Worm (Caenorhabditis elegans) whole organism, L1 larva: Measurements from ENCODE around the gene F27E5.7.
A peak's percentile ranks its signal among the peaks of the same experiment; 100 is the strongest.

ENCODE experiments used
- C04F5.9 ChIP-seq: sonication (generic microtip); optimal IDR thresholded peaks from 2 replicates; lab custom pipeline; 2016; ENCODE audit warnings: missing genetic modification characterization, missing compliant biosample characterization
- aha-1 ChIP-seq: fragments of 150-350 bp; optimal IDR thresholded peaks from 2 replicates; lab custom pipeline; 2014; ENCODE audit warnings: missing biosample characterization, missing genetic modification characterization
- alr-1 ChIP-seq: fragments of 200-800 bp; sonication (Bioruptor generic); optimal IDR thresholded peaks from 2 replicates; lab custom pipeline; 2018; ENCODE audit warnings: borderline replicate concordance, mild to moderate bottlenecking, missing genetic modification characterization, missing compliant biosample characterization
- blmp-1 ChIP-seq: fragments of 150-350 bp; optimal IDR thresholded peaks from 2 replicates; lab custom pipeline; 2014; ENCODE audit warnings: missing biosample characterization, missing genetic modification characterization
- ceh-63 ChIP-seq: fragments of 200-800 bp; sonication (Bioruptor generic); optimal IDR thresholded peaks from 2 replicates; lab custom pipeline; 2018; ENCODE audit warnings: mild to moderate bottlenecking, missing genetic modification characterization, missing compliant biosample characterization
- ceh-82 ChIP-seq, 3 experiments: fragments of 150-350 bp in 1 of 3; sonication (generic microtip) in 2 of 3; optimal IDR thresholded peaks; 2 replicates each; lab custom pipeline; 2014 to 2017; ENCODE audit warnings: missing biosample characterization in 3 of 3, missing genetic modification characterization in 3 of 3
- ceh-88 ChIP-seq: fragments of 200-800 bp; sonication (Bioruptor generic); IDR thresholded peaks from 2 replicates; pipeline ENCODE4 v1.3.6; 2022; ENCODE audit warnings: missing genetic modification characterization, missing compliant biosample characterization
- ceh-90 ChIP-seq: sonication (generic microtip); optimal IDR thresholded peaks from 2 replicates; lab custom pipeline; 2016; ENCODE audit warnings: missing genetic modification characterization, missing compliant biosample characterization
- ces-1 ChIP-seq: fragments of 150-350 bp; optimal IDR thresholded peaks from 2 replicates; lab custom pipeline; 2014; ENCODE audit warnings: missing biosample characterization, missing genetic modification reagents, missing genetic modification characterization
- dpl-1 ChIP-seq, 3 experiments: fragments of 150-350 bp in 2 of 3; sonication (generic microtip) in 1 of 3; optimal IDR thresholded peaks; 2 replicates each; lab custom pipeline; 2014 to 2017; ENCODE audit warnings: missing biosample characterization in 3 of 3, missing genetic modification characterization in 3 of 3, missing genetic modification reagents in 3 of 3
- efl-1 ChIP-seq, 4 experiments: fragments of 150-350 bp; optimal IDR thresholded peaks in 3 of 4; peaks in 1 of 4; 1 replicate in 1 of 4; 2 replicates in 3 of 4; lab custom pipeline; 2014; ENCODE audit warnings: missing biosample characterization in 2 of 4, missing genetic modification characterization in 2 of 4, missing genetic modification reagents in 2 of 4
- efl-3 ChIP-seq: fragments of 200-800 bp; sonication (Bioruptor generic); optimal IDR thresholded peaks from 2 replicates; lab custom pipeline; 2018; ENCODE audit warnings: mild to moderate bottlenecking, missing genetic modification characterization, missing compliant biosample characterization
- elt-2 ChIP-seq: sonication (generic microtip); optimal IDR thresholded peaks from 2 replicates; lab custom pipeline; 2016; ENCODE audit warnings: missing genetic modification characterization, mild to moderate bottlenecking, inconsistent platforms, missing compliant biosample characterization, missing genetic modification reagents
- fos-1 ChIP-seq: fragments of 150-350 bp; optimal IDR thresholded peaks from 2 replicates; lab custom pipeline; 2014; ENCODE audit warnings: missing biosample characterization, missing genetic modification characterization
- hpl-2 ChIP-seq: fragments of 150-350 bp; optimal IDR thresholded peaks from 2 replicates; lab custom pipeline; 2014; ENCODE audit warnings: missing biosample characterization, missing genetic modification reagents, missing genetic modification characterization
- irx-1 ChIP-seq: sonication (generic microtip); optimal IDR thresholded peaks from 2 replicates; lab custom pipeline; 2016; ENCODE audit warnings: missing genetic modification characterization, missing compliant biosample characterization
- isw-1 ChIP-seq: fragments of 200-800 bp; sonication (Bioruptor generic); IDR thresholded peaks from 2 replicates; pipeline ENCODE4 v1.3.6; 2022; ENCODE audit warnings: missing genetic modification characterization, missing compliant biosample characterization
- jun-1 ChIP-seq: fragments of 150-350 bp; optimal IDR thresholded peaks from 2 replicates; lab custom pipeline; 2014; ENCODE audit warnings: missing biosample characterization, missing genetic modification reagents, missing genetic modification characterization
- lin-14 ChIP-seq: fragments of 200-800 bp; sonication (Bioruptor generic); optimal IDR thresholded peaks from 2 replicates; lab custom pipeline; 2018; ENCODE audit warnings: mild to moderate bottlenecking, missing genetic modification characterization, moderate library complexity, missing compliant biosample characterization
- lin-35 ChIP-seq, 2 experiments: fragments of 150-350 bp; optimal IDR thresholded peaks; 2 replicates each; lab custom pipeline; 2014; ENCODE audit warnings: missing biosample characterization in 2 of 2, missing genetic modification characterization in 2 of 2, missing genetic modification reagents in 2 of 2
- mdl-1 ChIP-seq, 2 experiments: fragments of 150-350 bp; optimal IDR thresholded peaks; 2 replicates each; lab custom pipeline; 2014 to 2017; ENCODE audit warnings: missing biosample characterization in 2 of 2, missing genetic modification characterization in 2 of 2, inconsistent platforms in 1 of 2
- mef-2 ChIP-seq: fragments of 150-350 bp; optimal IDR thresholded peaks from 2 replicates; lab custom pipeline; 2014; ENCODE audit warnings: missing biosample characterization, missing genetic modification characterization
- nhr-20 ChIP-seq: sonication (generic microtip); optimal IDR thresholded peaks from 2 replicates; lab custom pipeline; 2016; ENCODE audit warnings: mild to moderate bottlenecking, missing genetic modification characterization, missing compliant biosample characterization
- nhr-237 ChIP-seq: fragments of 150-350 bp; optimal IDR thresholded peaks from 2 replicates; lab custom pipeline; 2014; ENCODE audit warnings: missing biosample characterization, missing genetic modification characterization
- nhr-76 ChIP-seq: sonication (generic microtip); optimal IDR thresholded peaks from 2 replicates; lab custom pipeline; 2017; ENCODE audit warnings: missing biosample characterization, missing genetic modification characterization
- pax-3 ChIP-seq: fragments of 200-800 bp; sonication (Bioruptor generic); optimal IDR thresholded peaks from 2 replicates; lab custom pipeline; 2018; ENCODE audit warnings: mild to moderate bottlenecking, missing genetic modification characterization, moderate library complexity, missing compliant biosample characterization
- skn-1 ChIP-seq: fragments of 150-350 bp; optimal IDR thresholded peaks from 2 replicates; lab custom pipeline; 2014; ENCODE audit warnings: missing biosample characterization, missing genetic modification characterization
- snpc-4 ChIP-seq: fragments of 150-350 bp; optimal IDR thresholded peaks from 2 replicates; lab custom pipeline; 2014; ENCODE audit warnings: missing biosample characterization, missing genetic modification characterization
- snu-23 ChIP-seq: sonication (generic microtip); optimal IDR thresholded peaks from 2 replicates; lab custom pipeline; 2016; ENCODE audit warnings: missing genetic modification characterization, missing compliant biosample characterization
- sptf-1 ChIP-seq: fragments of 150-350 bp; optimal IDR thresholded peaks from 2 replicates; lab custom pipeline; 2014; ENCODE audit warnings: missing biosample characterization, missing genetic modification characterization
- tbx-2 ChIP-seq: sonication (generic microtip); optimal IDR thresholded peaks from 2 replicates; lab custom pipeline; 2016; ENCODE audit warnings: missing genetic modification characterization, missing compliant biosample characterization
- tlp-1 ChIP-seq: fragments of 150-350 bp; optimal IDR thresholded peaks from 2 replicates; lab custom pipeline; 2014; ENCODE audit warnings: missing biosample characterization, missing genetic modification characterization
- unc-130 ChIP-seq: fragments of 150-350 bp; optimal IDR thresholded peaks from 2 replicates; lab custom pipeline; 2017; ENCODE audit warnings: missing biosample characterization, missing genetic modification characterization, inconsistent platforms
- unc-62 ChIP-seq: fragments of 150-350 bp; optimal IDR thresholded peaks from 2 replicates; lab custom pipeline; 2014; ENCODE audit warnings: missing biosample characterization, missing genetic modification reagents, missing genetic modification characterization
- unc-86 ChIP-seq: sonication (generic microtip); optimal IDR thresholded peaks from 2 replicates; lab custom pipeline; 2016; ENCODE audit warnings: missing genetic modification characterization, missing compliant biosample characterization
- unc-98 ChIP-seq: fragments of 200-800 bp; sonication (Bioruptor generic); IDR thresholded peaks from 2 replicates; pipeline ENCODE4 v1.3.6; 2022; ENCODE audit warnings: missing genetic modification characterization, missing compliant biosample characterization
- vab-15 ChIP-seq: sonication (generic microtip); optimal IDR thresholded peaks from 2 replicates; lab custom pipeline; 2017; ENCODE audit warnings: missing genotype, mild to moderate bottlenecking, missing genetic modification characterization, missing compliant biosample characterization
- zag-1 ChIP-seq: fragments of 150-350 bp; optimal IDR thresholded peaks from 2 replicates; lab custom pipeline; 2014; ENCODE audit warnings: missing biosample characterization, missing genetic modification characterization
- ztf-11 ChIP-seq, 2 experiments: sonication (generic microtip); optimal IDR thresholded peaks; 2 replicates each; lab custom pipeline; 2016 to 2017; ENCODE audit warnings: missing genetic modification characterization in 2 of 2, missing biosample characterization in 1 of 2, missing compliant biosample characterization in 1 of 2

F27E5.7 gene

ce11 chrII:10093120-10093519, 29.4 kb upstream of the F27E5.7 start:
- TF ChIP-seq efl-1 (optimal IDR thresholded peaks at IDR 0.05; lab: Kevin White, UChicago) = no peak
- TF ChIP-seq efl-1 (GFP tag; optimal IDR thresholded peaks at IDR 0.05 in 1 of 2; lab: Kevin White, UChicago) = peak in 1 of 2 experiments; percentile 79
- TF ChIP-seq alr-1 (tag; lab: Kevin White, UChicago) = no peak
- TF ChIP-seq mdl-1 (tag; optimal IDR thresholded peaks at IDR 0.05; lab: Kevin White, UChicago) = no peak
- TF ChIP-seq, all 84 proteins: peak for 1

ce11 chrII:10094190-10094923, 28.2 kb upstream of the F27E5.7 start, which contains the start of gene lact-2:
lact-2 (plus strand) TSS chrII:10094873.
- TF ChIP-seq efl-1 (optimal IDR thresholded peaks at IDR 0.05; lab: Kevin White, UChicago) (no peak), efl-1 (GFP tag; optimal IDR thresholded peaks at IDR 0.05 in 1 of 2; lab: Kevin White, UChicago) (peak in 1 of 2 experiments; percentile 87), blmp-1 (tag; lab: Kevin White, UChicago) (peak; percentile 36), elt-2 (tag; lab: Kevin White, UChicago) (peak; percentile 57), jun-1 (tag; lab: Kevin White, UChicago) (no peak), ceh-90 (tag; lab: Kevin White, UChicago) (no peak)

ce11 chrII:10095224-10095623, 27.3 kb upstream of the F27E5.7 start:
- TF ChIP-seq efl-3 (GFP tag; lab: Kevin White, UChicago) = no peak
- no peak for TF ChIP-seq sptf-1 (tag; lab: Kevin White, UChicago)
- TF ChIP-seq fos-1 (tag; lab: Kevin White, UChicago) = no peak
- TF ChIP-seq jun-1 (tag; lab: Kevin White, UChicago) = no peak
- no peak for TF ChIP-seq pax-3
- TF ChIP-seq elt-2 (tag; lab: Kevin White, UChicago) = peak; percentile 6
- TF ChIP-seq tlp-1 (tag; lab: Kevin White, UChicago) = peak; percentile 23
- TF ChIP-seq, all 84 proteins: peak for 2

DNA sequence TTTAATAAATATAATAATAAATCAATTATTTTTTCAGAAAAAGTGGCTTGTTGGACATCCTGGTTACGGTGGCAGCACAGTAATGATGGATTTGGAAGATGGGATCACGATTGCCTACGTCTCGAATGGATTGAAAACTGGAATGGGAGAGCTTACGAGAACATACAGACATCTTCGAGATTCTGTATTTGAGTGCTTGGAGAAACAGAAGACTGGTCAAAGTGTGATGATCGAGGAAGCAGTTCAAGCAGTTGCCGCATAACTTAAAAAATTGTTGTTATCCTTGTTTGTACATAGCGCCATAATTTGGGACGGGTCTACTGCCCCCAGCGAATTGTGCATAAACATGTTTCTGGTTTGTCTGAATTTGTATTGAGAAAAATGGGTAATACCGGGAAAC, 24.1 kb upstream of the F27E5.7 start:
- TF ChIP-seq nhr-20 (tag; lab: Kevin White, UChicago) (no peak), dpl-1 (GFP tag; optimal IDR thresholded peaks at IDR 0.05; lab: Kevin White, UChicago) (no peak), aha-1 (tag; lab: Kevin White, UChicago) (no peak), tlp-1 (tag; lab: Kevin White, UChicago) (no peak), C04F5.9 (no peak), lin-14 (GFP tag; lab: Kevin White, UChicago) (no peak), tbx-2 (tag; lab: Kevin White, UChicago) (no peak), zag-1 (tag; lab: Kevin White, UChicago) (no peak), mef-2 (tag; lab: Kevin White, UChicago) (no peak), snpc-4 (tag; lab: Kevin White, UChicago) (no peak), unc-86 (tag; lab: Kevin White, UChicago) (no peak)

DNA sequence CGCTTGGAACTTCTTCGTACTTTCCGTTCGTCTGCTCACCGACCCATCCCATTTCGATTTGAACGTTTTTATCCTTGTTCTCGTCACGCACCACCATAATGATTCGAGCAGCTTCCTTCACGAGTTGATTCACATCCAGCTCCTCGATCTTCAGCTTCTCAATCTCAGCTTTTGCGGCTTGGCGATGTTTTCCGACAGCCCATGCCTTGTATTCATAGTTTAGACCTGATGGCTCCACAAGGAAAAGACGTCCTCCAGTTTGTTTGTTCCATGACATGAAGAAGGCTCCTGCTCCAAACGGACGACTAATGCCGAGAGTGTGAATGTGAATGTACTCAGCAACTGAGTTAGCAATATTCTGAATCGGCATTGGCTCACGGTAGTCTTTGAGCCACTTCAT, 23.5 kb upstream of the F27E5.7 start:
- TF ChIP-seq dpl-1 (GFP tag; optimal IDR thresholded peaks at IDR 0.05; lab: Kevin White, UChicago) = no peak
- no peak for TF ChIP-seq C04F5.9
- no peak for TF ChIP-seq skn-1 (tag; lab: Kevin White, UChicago)
- no peak for TF ChIP-seq mdl-1 (tag; optimal IDR thresholded peaks at IDR 0.05; lab: Kevin White, UChicago)
- no peak for TF ChIP-seq ceh-63 (GFP tag; lab: Kevin White, UChicago)
- no peak for TF ChIP-seq nhr-76 (tag; lab: Kevin White, UChicago)
- no peak for TF ChIP-seq jun-1 (tag; lab: Kevin White, UChicago)
- no peak for TF ChIP-seq unc-98 (GFP tag; lab: Robert Waterston, UW)
- no peak for TF ChIP-seq ztf-11 (tag; optimal IDR thresholded peaks at IDR 0.05; lab: Kevin White, UChicago)
- TF ChIP-seq irx-1 (tag; lab: Kevin White, UChicago) = no peak

ce11 chrII:10099804-10100360, 22.7 kb upstream of the F27E5.7 start, which contains the start of the genes pas-7 and puf-12:
pas-7 (minus strand) TSS chrII:10099854.
puf-12 (plus strand) TSS chrII:10100310.
- TF ChIP-seq isw-1 (GFP tag; lab: Robert Waterston, UW) = peak; percentile 22
- no peak for TF ChIP-seq vab-15 (tag; lab: Kevin White, UChicago)
- TF ChIP-seq hpl-2 (GFP tag; lab: Kevin White, UChicago) = peak; percentile 14
- TF ChIP-seq snu-23 = peak; percentile 48
- no peak for TF ChIP-seq unc-62 (GFP tag; lab: Kevin White, UChicago)
- peak in 1 of 3 experiments; percentile 20 for TF ChIP-seq ceh-82 (tag; optimal IDR thresholded peaks at IDR 0.05; lab: Kevin White, UChicago)
- peak; percentile 55 to 74 for TF ChIP-seq lin-35 (GFP tag; optimal IDR thresholded peaks at IDR 0.05; lab: Kevin White, UChicago)
- no peak for TF ChIP-seq ceh-88 (GFP tag; lab: Robert Waterston, UW)
- no peak for TF ChIP-seq mdl-1 (tag; optimal IDR thresholded peaks at IDR 0.05; lab: Kevin White, UChicago)
- TF ChIP-seq snpc-4 (tag; lab: Kevin White, UChicago) = peak; percentile 15
- no peak for TF ChIP-seq nhr-237 (tag; lab: Kevin White, UChicago)
- TF ChIP-seq lin-14 (GFP tag; lab: Kevin White, UChicago) = peak; percentile 37
- no peak for TF ChIP-seq ces-1
- no peak for TF ChIP-seq irx-1 (tag; lab: Kevin White, UChicago)
- TF ChIP-seq zag-1 (tag; lab: Kevin White, UChicago) = no peak
- TF ChIP-seq unc-130 (tag; lab: Kevin White, UChicago) = no peak
